Worm (Caenorhabditis elegans) whole organism, L1 larva: Measurements from ENCODE around the gene pal-1.

Experiments used
- ceh-90 ChIP-seq: sonication (generic microtip); optimal IDR thresholded peaks from 2 replicates; lab custom pipeline; 2016; ENCODE audit warnings: missing genetic modification characterization, missing compliant biosample characterization
- efl-3 ChIP-seq: fragments of 200-800 bp; sonication (Bioruptor generic); optimal IDR thresholded peaks from 2 replicates; lab custom pipeline; 2018; ENCODE audit warnings: mild to moderate bottlenecking, missing genetic modification characterization, missing compliant biosample characterization
- hlh-4 ChIP-seq: sonication (generic microtip); optimal IDR thresholded peaks from 2 replicates; lab custom pipeline; 2016; ENCODE audit warnings: mild to moderate bottlenecking, missing genetic modification characterization, missing compliant biosample characterization
- nhr-12 ChIP-seq: sonication (generic microtip); optimal IDR thresholded peaks from 2 replicates; lab custom pipeline; 2017; ENCODE audit warnings: missing biosample characterization, missing genetic modification characterization
- nhr-77 ChIP-seq: fragments of 150-350 bp; optimal IDR thresholded peaks from 2 replicates; lab custom pipeline; 2014; ENCODE audit warnings: missing biosample characterization, missing genetic modification characterization
- nhr-90 ChIP-seq: sonication (generic microtip); optimal IDR thresholded peaks from 2 replicates; lab custom pipeline; 2016; ENCODE audit warnings: mild to moderate bottlenecking, missing genetic modification characterization, missing compliant biosample characterization; ENCODE audit not compliant: poor library complexity

DNA sequence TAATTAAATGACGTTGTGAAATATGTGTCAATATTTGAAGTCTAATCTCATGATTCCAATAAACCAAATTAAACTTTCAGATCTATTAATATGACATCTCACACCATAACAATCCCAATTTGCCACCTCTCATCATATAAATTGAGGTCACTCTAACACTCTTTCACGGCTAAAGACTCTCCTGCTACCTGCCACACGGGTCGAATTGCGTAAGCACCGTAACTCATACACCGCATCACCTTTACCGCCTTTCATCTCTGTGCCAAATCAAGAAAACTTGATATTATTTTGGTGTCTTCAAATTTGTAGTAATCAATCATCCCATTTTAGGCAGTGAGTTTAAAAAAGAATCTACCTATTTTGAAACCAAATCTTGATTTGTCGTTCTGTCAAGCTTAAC is 3.0 kb downstream of the pal-1 start:
- no peak for TF ChIP-seq hlh-4 (tag; lab: Kevin White, UChicago)
- no peak for TF ChIP-seq efl-3 (GFP tag; lab: Kevin White, UChicago)
- TF ChIP-seq nhr-90 (tag; lab: Kevin White, UChicago), result no peak
- no peak for TF ChIP-seq nhr-77 (tag; lab: Kevin White, UChicago)
- no peak for TF ChIP-seq ceh-90 (tag; lab: Kevin White, UChicago)
- TF ChIP-seq nhr-12 (tag; lab: Kevin White, UChicago), result no peak
